Worm (Caenorhabditis elegans): ENCODE data around the gene Y54G11A.17.

The Y54G11A.17 gene

DNA sequence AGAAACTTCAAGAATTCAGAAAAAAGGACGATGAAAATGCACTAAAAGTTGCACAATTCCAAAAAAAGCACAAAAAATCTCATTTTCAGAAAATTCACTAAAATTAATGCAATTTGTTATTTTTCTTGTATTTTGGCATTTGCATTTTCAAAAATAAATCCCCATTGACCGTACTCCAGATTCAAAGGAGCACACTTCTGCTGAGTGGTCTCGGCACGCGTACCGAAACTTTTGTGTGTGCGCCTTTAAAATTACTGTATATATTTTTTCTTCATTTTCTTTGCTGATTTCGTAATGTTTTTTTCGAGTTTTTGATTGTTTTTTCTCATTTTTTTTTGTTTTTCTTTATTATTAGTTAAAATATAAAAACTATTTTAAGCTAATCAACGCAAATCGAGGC lies 37.0 kb downstream of the Y54G11A.17 start (continued):
- TF ChIP-seq attf-3 (GFP tag; conservative IDR thresholded peaks at IDR 0.05) (no peak), sdz-38 (tag; optimal IDR thresholded peaks at IDR 0.05) (no peak), aptf-3 (GFP tag; IDR thresholded peaks at IDR 0.05) (no peak), zim-3 (tag; optimal IDR thresholded peaks at IDR 0.05) (no peak), gei-17 (GFP tag; optimal IDR thresholded peaks at IDR 0.05) (no peak), lir-1 (GFP tag; conservative IDR thresholded peaks at IDR 0.05) (no peak), snpc-3.4 (tag; optimal IDR thresholded peaks at IDR 0.05) (peak; percentile 34), ceh-91 (GFP tag; IDR thresholded peaks at IDR 0.05) (peak; percentile 66), ztf-26 (tag; optimal IDR thresholded peaks at IDR 0.05) (no peak), attf-6 (GFP tag; IDR thresholded peaks at IDR 0.05) (no peak), nhr-90 (tag; optimal IDR thresholded peaks at IDR 0.05) (no peak), unc-62 (GFP tag; optimal IDR thresholded peaks at IDR 0.05) (no peak), chd-7 (tag; optimal IDR thresholded peaks at IDR 0.05) (no peak), rpc-1 (optimal IDR thresholded peaks at IDR 0.05) (no peak), rpc-1 (tag; optimal IDR thresholded peaks at IDR 0.05) (no peak), nhr-80 (tag; optimal IDR thresholded peaks at IDR 0.05) (no peak), hlh-12 (tag; optimal IDR thresholded peaks at IDR 0.05) (no peak), lin-35 (GFP tag; optimal IDR thresholded peaks at IDR 0.05) (no peak), lin-26 (GFP tag; IDR thresholded peaks at IDR 0.05) (no peak), xnd-1 (tag; optimal IDR thresholded peaks at IDR 0.05) (peak; percentile 78), F49E8.2 (tag; optimal IDR thresholded peaks at IDR 0.05; ENCODE audit: insufficient read depth) (peak; percentile 50), ceh-27 (GFP tag; optimal IDR thresholded peaks at IDR 0.05) (no peak), efl-1 (GFP tag; optimal IDR thresholded peaks at IDR 0.05) (peak; percentile 55), lsl-1 (GFP tag; optimal IDR thresholded peaks at IDR 0.05) (peak; percentile 95), dox-1 (GFP tag; IDR thresholded peaks at IDR 0.05) (no peak), T07F8.4 (tag; optimal IDR thresholded peaks at IDR 0.05) (no peak), die-1 (tag; optimal IDR thresholded peaks at IDR 0.05) (no peak), snpc-1.1 (tag; optimal IDR thresholded peaks at IDR 0.05; ENCODE audit: insufficient read depth) (no peak), ccch-3 (GFP tag; optimal IDR thresholded peaks at IDR 0.05) (no peak), F10E7.11 (tag; optimal IDR thresholded peaks at IDR 0.05) (no peak)

DNA sequence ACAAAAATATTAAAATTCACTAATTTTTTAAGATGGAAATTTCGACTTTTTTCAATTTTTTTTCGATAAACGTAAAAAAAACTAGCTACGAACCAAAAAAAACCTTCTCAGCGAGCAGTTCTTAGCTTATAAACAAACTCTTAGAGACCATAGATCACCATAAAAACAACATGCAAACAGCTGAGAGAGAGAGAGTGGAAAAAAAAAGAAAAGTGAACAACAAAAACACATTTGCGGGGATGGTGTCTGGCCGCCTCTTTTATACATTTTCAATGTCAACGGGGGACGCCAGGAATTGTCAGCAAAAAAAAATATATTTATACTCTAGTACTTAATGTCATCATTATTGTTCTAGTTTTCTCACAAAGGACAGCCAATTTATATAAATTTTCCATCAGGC lies 37.7 kb downstream of the Y54G11A.17 start:
- TF ChIP-seq sptf-2 (GFP tag; optimal IDR thresholded peaks at IDR 0.05) (no peak), egl-18 (GFP tag; IDR thresholded peaks at IDR 0.05) (no peak), C06A6.2 (GFP tag; conservative IDR thresholded peaks at IDR 0.05) (no peak), F52B5.7 (tag; optimal IDR thresholded peaks at IDR 0.05) (no peak), B0035.1 (tag; optimal IDR thresholded peaks at IDR 0.05) (no peak), gei-17 (GFP tag; optimal IDR thresholded peaks at IDR 0.05) (no peak), F39B2.1 (GFP tag; IDR thresholded peaks at IDR 0.05) (no peak), lag-1 (GFP tag; IDR thresholded peaks at IDR 0.05) (no peak), egl-44 (GFP tag; IDR thresholded peaks at IDR 0.05) (no peak), pha-4 (tag; optimal IDR thresholded peaks at IDR 0.05) (no peak), hsf-1 (GFP tag; IDR thresholded peaks at IDR 0.05) (no peak), dpff-1 (tag; optimal IDR thresholded peaks at IDR 0.05) (no peak), rec-8 (tag; optimal IDR thresholded peaks at IDR 0.05) (no peak), xnd-1 (tag; optimal IDR thresholded peaks at IDR 0.05) (no peak), lin-40 (tag; optimal IDR thresholded peaks at IDR 0.05) (no peak), ztf-22 (GFP tag; optimal IDR thresholded peaks at IDR 0.05) (no peak), efl-1 (GFP tag; optimal IDR thresholded peaks at IDR 0.05) (no peak), F10E7.11 (tag; optimal IDR thresholded peaks at IDR 0.05) (no peak)
